Fruit fly (Drosophila melanogaster): ENCODE measurements around the gene mira.

mira gene

DNA sequence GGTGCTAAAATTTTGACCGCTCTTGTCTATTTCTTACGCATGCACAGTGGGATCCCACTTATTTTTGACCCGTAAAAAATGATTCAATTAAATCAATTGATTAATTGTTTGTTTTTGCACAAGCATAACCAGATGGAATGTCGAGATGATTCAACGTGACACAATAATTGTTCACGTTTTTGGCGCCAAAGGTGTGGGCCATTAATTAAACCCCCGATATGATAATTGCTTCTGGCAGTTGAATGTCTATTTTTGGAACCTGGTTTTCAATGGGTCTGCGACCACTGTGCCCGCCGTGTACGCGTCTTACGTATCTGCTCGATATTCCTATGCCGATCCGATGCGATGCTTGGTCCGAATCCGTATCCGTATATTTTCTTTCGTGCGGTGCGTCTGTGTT, 42.9 kb downstream of the mira start (continued):
- TF ChIP-seq hb (GFP tag; IDR thresholded peaks at IDR 0.05; ENCODE audit: partially characterized antibody) (no peak), mirr (GFP tag; optimal IDR thresholded peaks at IDR 0.05) (peak; percentile 49), al (GFP tag; IDR thresholded peaks at IDR 0.05) (peak; percentile 76), Hr3 (GFP tag; optimal IDR thresholded peaks at IDR 0.05) (peak; percentile 23), Rx (GFP tag; IDR thresholded peaks at IDR 0.05) (peak; percentile 53), CG4328 (GFP tag; optimal IDR thresholded peaks at IDR 0.05) (peak; percentile 65), Med (GFP tag) (peak; percentile 97), CoRest (tag; optimal IDR thresholded peaks at IDR 0.05) (peak; percentile 71), Myb (GFP tag; optimal IDR thresholded peaks at IDR 0.05) (peak; percentile 49), zen (tag; optimal IDR thresholded peaks at IDR 0.05) (no peak), pros (GFP tag; optimal IDR thresholded peaks at IDR 0.05) (no peak), CG10321 (GFP tag; IDR thresholded peaks at IDR 0.05) (no peak), Poxn (GFP tag; IDR thresholded peaks at IDR 0.05) (0 out of 2 replicates have a peak, but pooled peaks have one; percentile 14), Mad (GFP tag; optimal IDR thresholded peaks at IDR 0.05) (peak; percentile 29), fd64A (GFP tag; optimal IDR thresholded peaks at IDR 0.05) (peak; percentile 47), luna (GFP tag; optimal IDR thresholded peaks at IDR 0.05) (peak; percentile 33), tap (tag; optimal IDR thresholded peaks at IDR 0.05) (peak; percentile 71), CG15011 (GFP tag; optimal IDR thresholded peaks at IDR 0.05) (peak; percentile 43), CG10543 (GFP tag; optimal IDR thresholded peaks at IDR 0.05) (peak; percentile 77), CG13287 (GFP tag; IDR thresholded peaks at IDR 0.05; ENCODE audit: partially characterized antibody) (peak; percentile 14; the same call in 1 of the 2 replicates), Abd-B (GFP tag; optimal IDR thresholded peaks at IDR 0.05) (no peak), CG14050 (GFP tag; IDR thresholded peaks at IDR 0.05) (peak; percentile 38; the same call in 1 of the 3 replicates), sr (GFP tag; IDR thresholded peaks at IDR 0.05) (no peak), CG11504 (tag; optimal IDR thresholded peaks at IDR 0.05) (peak; percentile 78), Eip74EF (GFP tag; optimal IDR thresholded peaks at IDR 0.05) (peak in 1 of 2 experiments; percentile 63), Opbp (GFP tag; IDR thresholded peaks at IDR 0.05; ENCODE audit: partially characterized antibody) (no peak), CG2712 (tag; optimal IDR thresholded peaks at IDR 0.05) (peak; percentile 77), sd (tag; optimal IDR thresholded peaks at IDR 0.05) (peak; percentile 46), CG13775 (GFP tag; optimal IDR thresholded peaks at IDR 0.05) (peak; percentile 41), trh (GFP tag; optimal IDR thresholded peaks at IDR 0.05) (peak; percentile 16), bsh (GFP tag; optimal IDR thresholded peaks at IDR 0.05) (peak in 1 of 2 experiments; percentile 75), CG8924 (tag; optimal IDR thresholded peaks at IDR 0.05) (no peak), wdn (GFP tag; IDR thresholded peaks at IDR 0.05) (peak; percentile 59; the same call in 1 of the 2 replicates), CG7556 (GFP tag; optimal IDR thresholded peaks at IDR 0.05) (peak; percentile 62), tup (GFP tag; optimal IDR thresholded peaks at IDR 0.05) (no peak), Dfd (GFP tag; optimal IDR thresholded peaks at IDR 0.05) (no peak), stwl (tag; optimal IDR thresholded peaks at IDR 0.05) (no peak), CG10209 (GFP tag; optimal IDR thresholded peaks at IDR 0.05) (peak; percentile 59), CG8359 (GFP tag; optimal IDR thresholded peaks at IDR 0.05; ENCODE audit: borderline replicate concordance) (peak; percentile 45), CG7745 (tag; optimal IDR thresholded peaks at IDR 0.05) (no peak), CG10366 (GFP tag; IDR thresholded peaks at IDR 0.05) (peak; percentile 53), Dll (GFP tag; IDR thresholded peaks at IDR 0.05; ENCODE audit: partially characterized antibody) (0 out of 4 replicates have a peak, but pooled peaks have one; percentile 20), PHDP (tag; optimal IDR thresholded peaks at IDR 0.05) (peak; percentile 71), CG17328 (GFP tag; IDR thresholded peaks at IDR 0.05) (peak; percentile 58; the same call in 1 of the 2 replicates), crp (GFP tag; optimal IDR thresholded peaks at IDR 0.05) (no peak), inv (GFP tag; IDR thresholded peaks at IDR 0.05; ENCODE audit: partially characterized antibody) (peak; percentile 27; the same call in 1 of the 2 replicates), ftz-f1 (GFP tag; optimal IDR thresholded peaks at IDR 0.05) (no peak), Lim3 (GFP tag; IDR thresholded peaks at IDR 0.05) (peak; percentile 49; the same call in 1 of the 2 replicates), Mrtf (GFP tag; IDR thresholded peaks at IDR 0.05) (0 out of 3 replicates have a peak, but pooled peaks have one; percentile 60)
